Fruit fly (Drosophila melanogaster) whole organism: ENCODE results near the gene CG11695.

Experiments used
- pan ChIP-seq: fragments of >200 bp; optimal IDR thresholded peaks from 2 replicates; lab custom pipeline; 2017
- psq ChIP-seq: fragments of >200 bp; optimal IDR thresholded peaks from 2 replicates; lab custom pipeline; 2017

DNA sequence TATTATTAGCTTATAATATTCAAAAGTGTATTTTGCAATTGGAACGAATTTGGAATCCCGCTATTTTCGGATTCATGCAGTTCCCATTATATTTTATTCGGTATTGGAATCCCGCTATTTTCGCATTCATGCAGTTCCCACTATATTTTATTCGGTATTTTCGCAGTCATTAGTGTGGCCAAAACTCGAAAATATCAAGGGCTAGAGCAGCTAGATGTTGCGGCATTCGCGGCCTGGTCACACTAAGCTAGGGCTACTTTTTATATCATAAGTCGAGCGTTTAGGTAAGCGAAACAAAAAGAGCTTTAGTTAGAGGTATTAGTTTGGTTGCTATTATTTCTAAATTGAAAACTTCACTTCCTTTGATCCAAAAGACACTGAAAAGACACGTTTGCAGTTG, 2.2 kb downstream of the CG11695 start:
- no peak for TF ChIP-seq pan (lab: Kevin White, UChicago)
- no peak for TF ChIP-seq psq (lab: Kevin White, UChicago)
